Fruit fly (Drosophila melanogaster) whole organism, embryonic: ENCODE data around the gene CG46465.

Experiments used
- Bteb2 ChIP-seq: fragments of 200-800 bp; sonication (Bioruptor generic); optimal IDR thresholded peaks from 2 replicates; lab custom pipeline; 2016; ENCODE audit warnings: missing biosample characterization, missing genetic modification characterization
- CG11093 ChIP-seq: fragments of 200-800 bp; sonication (Bioruptor generic); IDR thresholded peaks from 3 replicates; pipeline ENCODE4 v1.3.6; 2022; ENCODE audit warnings: missing biosample characterization, missing genetic modification characterization
- CG13624 ChIP-seq: fragments of 200-800 bp; sonication (Bioruptor generic); optimal IDR thresholded peaks from 2 replicates; lab custom pipeline; 2016; ENCODE audit warnings: missing biosample characterization, missing genetic modification characterization
- CG17912 ChIP-seq: fragments of 200-800 bp; sonication (Bioruptor generic); optimal IDR thresholded peaks from 2 replicates; lab custom pipeline; 2018; ENCODE audit warnings: missing biosample characterization, mild to moderate bottlenecking, missing genetic modification characterization
- CG18619 ChIP-seq: fragments of 200-800 bp; sonication (Bioruptor generic); optimal IDR thresholded peaks from 3 replicates; lab custom pipeline; 2017; ENCODE audit warnings: missing biosample characterization, mild to moderate bottlenecking, missing genetic modification characterization
- CG2120 ChIP-seq: fragments of 200-800 bp; sonication (Bioruptor generic); optimal IDR thresholded peaks from 3 replicates; lab custom pipeline; 2016; ENCODE audit warnings: missing biosample characterization, missing genetic modification characterization
- CG2199 ChIP-seq: fragments of 200-800 bp; sonication (Bioruptor generic); IDR thresholded peaks from 3 replicates; pipeline ENCODE4 v1.3.6; 2022; ENCODE audit warnings: missing biosample characterization, missing genetic modification characterization
- CG2889 ChIP-seq: fragments of 200-800 bp; sonication (Bioruptor generic); IDR thresholded peaks from 3 replicates; pipeline ENCODE4 v1.3.6; 2022; ENCODE audit warnings: missing biosample characterization, missing genetic modification characterization
- CG32767 ChIP-seq: fragments of 200-800 bp; sonication (Bioruptor generic); IDR thresholded peaks from 2 replicates; pipeline ENCODE4 v1.3.6; 2022; ENCODE audit warnings: missing biosample characterization, missing genetic modification characterization
- CG3281 ChIP-seq: fragments of 200-800 bp; sonication (Bioruptor generic); optimal IDR thresholded peaks from 3 replicates; lab custom pipeline; 2017; ENCODE audit warnings: missing biosample characterization, mild to moderate bottlenecking, missing genetic modification characterization
- CG34224 ChIP-seq: fragments of 200-800 bp; sonication (Bioruptor generic); IDR thresholded peaks from 3 replicates; pipeline ENCODE4 v1.3.6; 2022; ENCODE audit warnings: missing biosample characterization, missing genetic modification characterization; ENCODE audit not compliant: partially characterized antibody
- CG3995 ChIP-seq: fragments of 200-800 bp; sonication (Bioruptor generic); optimal IDR thresholded peaks from 3 replicates; lab custom pipeline; 2016; ENCODE audit warnings: missing biosample characterization, missing genetic modification characterization
- CG4424 ChIP-seq: fragments of 200-800 bp; sonication (Bioruptor generic); optimal IDR thresholded peaks from 3 replicates; lab custom pipeline; 2016; ENCODE audit warnings: missing biosample characterization, missing genetic modification characterization
- CG7357 ChIP-seq: fragments of 200-800 bp; sonication (Bioruptor generic); IDR thresholded peaks from 3 replicates; pipeline ENCODE4 v1.3.6; 2022; ENCODE audit warnings: missing biosample characterization, missing genetic modification characterization
- CG8765 ChIP-seq: fragments of 200-800 bp; sonication (Bioruptor generic); IDR thresholded peaks from 2 replicates; pipeline ENCODE4 v1.3.6; 2022; ENCODE audit warnings: missing biosample characterization, missing genetic modification characterization
- Dad ChIP-seq: fragments of 200-800 bp; sonication (Bioruptor generic); optimal IDR thresholded peaks from 3 replicates; lab custom pipeline; 2016; ENCODE audit warnings: missing biosample characterization, missing genetic modification characterization
- Dip2 ChIP-seq: fragments of 200-800 bp; sonication (Bioruptor generic); IDR thresholded peaks from 2 replicates; pipeline ENCODE4 v1.3.6; 2022; ENCODE audit warnings: missing biosample characterization, missing genetic modification characterization
- Eip74EF ChIP-seq, 2 experiments: fragments of 200-800 bp in 1 of 2; fragments of >200 bp in 1 of 2; sonication (Bioruptor generic) in 1 of 2; optimal IDR thresholded peaks; 2 replicates each; lab custom pipeline; 2017 to 2019; ENCODE audit warnings: missing biosample characterization in 2 of 2, missing genetic modification characterization in 2 of 2, mild to moderate bottlenecking in 1 of 2, moderate library complexity in 1 of 2
- Gsc ChIP-seq: fragments of 200-800 bp; sonication (Bioruptor generic); IDR thresholded peaks from 2 replicates; pipeline ENCODE4 v1.3.6; 2022; ENCODE audit warnings: missing biosample characterization, missing genetic modification characterization
- Hand ChIP-seq: fragments of 200-800 bp; sonication (Bioruptor generic); optimal IDR thresholded peaks from 2 replicates; lab custom pipeline; 2017; ENCODE audit warnings: mild to moderate bottlenecking, missing biosample characterization, missing genetic modification reagents, missing genetic modification characterization
- Hmx ChIP-seq: fragments of 200-800 bp; sonication (Bioruptor generic); optimal IDR thresholded peaks from 2 replicates; lab custom pipeline; 2016; ENCODE audit warnings: missing biosample characterization, missing genetic modification characterization
- Hr51 ChIP-seq, 2 experiments: fragments of 200-800 bp; sonication (Bioruptor generic); optimal IDR thresholded peaks; 2 replicates in 1 of 2; 3 replicates in 1 of 2; lab custom pipeline; 2016 to 2018; ENCODE audit warnings: missing biosample characterization in 2 of 2, missing genetic modification characterization in 2 of 2, mild to moderate bottlenecking in 1 of 2, moderate library complexity in 1 of 2
- Lim3 ChIP-seq: fragments of 200-800 bp; sonication (Bioruptor generic); IDR thresholded peaks from 2 replicates; pipeline ENCODE4 v1.3.6; 2022; ENCODE audit warnings: missing biosample characterization, missing genetic modification characterization
- MBD-R2 ChIP-seq: fragments of 200-800 bp; sonication (Bioruptor generic); IDR thresholded peaks from 2 replicates; pipeline ENCODE4 v1.3.6; 2022; ENCODE audit warnings: missing biosample characterization, missing genetic modification characterization
- Optix ChIP-seq: fragments of 200-800 bp; sonication (Bioruptor generic); IDR thresholded peaks from 3 replicates; pipeline ENCODE4 v1.3.6; 2022; ENCODE audit warnings: missing biosample characterization, missing genetic modification characterization
- Ptx1 ChIP-seq: fragments of 200-800 bp; sonication (Bioruptor generic); IDR thresholded peaks from 2 replicates; pipeline ENCODE4 v1.3.6; 2022; ENCODE audit warnings: missing biosample characterization, missing genetic modification characterization
- Sin3A ChIP-seq: fragments of >200 bp; optimal IDR thresholded peaks from 2 replicates; lab custom pipeline; 2018
- Tbp ChIP-seq: fragments of >200 bp; optimal IDR thresholded peaks from 2 replicates; lab custom pipeline; 2018; ENCODE audit warnings: missing biosample characterization, missing genetic modification characterization
- Xbp1 ChIP-seq: fragments of 200-800 bp; sonication (Bioruptor generic); optimal IDR thresholded peaks from 3 replicates; lab custom pipeline; 2016; ENCODE audit warnings: missing biosample characterization, mild to moderate bottlenecking, missing genetic modification characterization
- ac ChIP-seq: fragments of 200-800 bp; sonication (Bioruptor generic); optimal IDR thresholded peaks from 3 replicates; lab custom pipeline; 2017; ENCODE audit warnings: missing biosample characterization, mild to moderate bottlenecking, missing genetic modification characterization
- ap ChIP-seq: fragments of 200-800 bp; sonication (Bioruptor generic); IDR thresholded peaks from 2 replicates; pipeline ENCODE4 v1.3.6; 2022; ENCODE audit warnings: missing biosample characterization, missing genetic modification characterization
- az2 ChIP-seq: fragments of 200-800 bp; sonication (Bioruptor generic); optimal IDR thresholded peaks from 3 replicates; lab custom pipeline; 2016; ENCODE audit warnings: missing biosample characterization, missing genetic modification characterization
- br ChIP-seq: fragments of >200 bp; optimal IDR thresholded peaks from 2 replicates; lab custom pipeline; 2017
- cas ChIP-seq: fragments of 200-800 bp; sonication (Bioruptor generic); IDR thresholded peaks from 2 replicates; pipeline ENCODE4 v1.3.6; 2022; ENCODE audit warnings: missing biosample characterization, missing genetic modification characterization
- dysf ChIP-seq: fragments of 200-800 bp; sonication (Bioruptor generic); IDR thresholded peaks from 3 replicates; pipeline ENCODE4 v1.3.6; 2022; ENCODE audit warnings: missing biosample characterization, missing genetic modification characterization
- en ChIP-seq: fragments of 200-800 bp; sonication (Bioruptor generic); optimal IDR thresholded peaks from 2 replicates; lab custom pipeline; 2016; ENCODE audit warnings: missing biosample characterization, missing genetic modification characterization
- esg ChIP-seq: fragments of 200-800 bp; sonication (Bioruptor generic); conservative IDR thresholded peaks from 2 replicates; pipeline ENCODE4 v1.3.6; 2022; ENCODE audit warnings: missing biosample characterization, missing genetic modification characterization
- eve ChIP-seq, 2 experiments: fragments of >200 bp; optimal IDR thresholded peaks; 2 replicates each; lab custom pipeline; 2017; ENCODE audit warnings: missing biosample characterization in 2 of 2, missing genetic modification characterization in 2 of 2
- hkb ChIP-seq, 2 experiments: fragments of 200-800 bp in 1 of 2; fragments of >200 bp in 1 of 2; sonication (Bioruptor generic) in 1 of 2; IDR thresholded peaks in 1 of 2; optimal IDR thresholded peaks in 1 of 2; 2 replicates each; pipeline versions ENCODE4 v1.3.6 to Lab custom; 2017 to 2022; ENCODE audit warnings: missing biosample characterization in 1 of 2, missing genetic modification characterization in 1 of 2
- lab ChIP-seq: fragments of 200-800 bp; sonication (Bioruptor generic); optimal IDR thresholded peaks from 3 replicates; lab custom pipeline; 2017; ENCODE audit warnings: missing biosample characterization, missing genetic modification characterization, mild to moderate bottlenecking, moderate library complexity, missing genetic modification reagents
- lbe ChIP-seq: fragments of 200-800 bp; sonication (Bioruptor generic); optimal IDR thresholded peaks from 2 replicates; lab custom pipeline; 2016; ENCODE audit warnings: missing biosample characterization, mild to moderate bottlenecking, missing genetic modification characterization
- lola ChIP-seq, 3 experiments: fragments of >200 bp in 2 of 3; fragments of 200-800 bp in 1 of 3; sonication (Bioruptor generic) in 1 of 3; optimal IDR thresholded peaks; 2 replicates each; lab custom pipeline; 2017 to 2019; ENCODE audit warnings: missing biosample characterization in 3 of 3, missing genetic modification characterization in 3 of 3, mild to moderate bottlenecking in 1 of 3, moderate library complexity in 1 of 3
- luna ChIP-seq: fragments of 200-800 bp; sonication (Bioruptor generic); optimal IDR thresholded peaks from 2 replicates; lab custom pipeline; 2016; ENCODE audit warnings: missing biosample characterization, missing genetic modification characterization
- peb ChIP-seq: fragments of 200-800 bp; sonication (Bioruptor generic); IDR thresholded peaks from 2 replicates; pipeline ENCODE4 v1.3.6; 2022; ENCODE audit warnings: missing biosample characterization, missing genetic modification characterization
- repo ChIP-seq: fragments of 200-800 bp; sonication (Bioruptor generic); optimal IDR thresholded peaks from 2 replicates; lab custom pipeline; 2016; ENCODE audit warnings: missing biosample characterization, missing genetic modification characterization
- sd ChIP-seq: fragments of 200-800 bp; sonication (Bioruptor generic); optimal IDR thresholded peaks from 3 replicates; lab custom pipeline; 2018; ENCODE audit warnings: missing biosample characterization, mild to moderate bottlenecking, missing genetic modification characterization, moderate library complexity
- slp2 ChIP-seq: fragments of 200-800 bp; sonication (Bioruptor generic); optimal IDR thresholded peaks from 2 replicates; lab custom pipeline; 2016; ENCODE audit warnings: missing biosample characterization, missing genetic modification characterization
- sr ChIP-seq: fragments of 200-800 bp; sonication (Bioruptor generic); IDR thresholded peaks from 3 replicates; pipeline ENCODE4 v1.3.6; 2022; ENCODE audit warnings: missing biosample characterization, missing genetic modification characterization
- trh ChIP-seq: fragments of 200-800 bp; sonication (Bioruptor generic); optimal IDR thresholded peaks from 2 replicates; lab custom pipeline; 2016; ENCODE audit warnings: missing biosample characterization, missing genetic modification characterization
- twi ChIP-seq: fragments of 200-800 bp; optimal IDR thresholded peaks from 2 replicates; lab custom pipeline; 2019; ENCODE audit warnings: missing biosample characterization, mild to moderate bottlenecking, missing genetic modification characterization, moderate library complexity

The CG46465 gene

DNA sequence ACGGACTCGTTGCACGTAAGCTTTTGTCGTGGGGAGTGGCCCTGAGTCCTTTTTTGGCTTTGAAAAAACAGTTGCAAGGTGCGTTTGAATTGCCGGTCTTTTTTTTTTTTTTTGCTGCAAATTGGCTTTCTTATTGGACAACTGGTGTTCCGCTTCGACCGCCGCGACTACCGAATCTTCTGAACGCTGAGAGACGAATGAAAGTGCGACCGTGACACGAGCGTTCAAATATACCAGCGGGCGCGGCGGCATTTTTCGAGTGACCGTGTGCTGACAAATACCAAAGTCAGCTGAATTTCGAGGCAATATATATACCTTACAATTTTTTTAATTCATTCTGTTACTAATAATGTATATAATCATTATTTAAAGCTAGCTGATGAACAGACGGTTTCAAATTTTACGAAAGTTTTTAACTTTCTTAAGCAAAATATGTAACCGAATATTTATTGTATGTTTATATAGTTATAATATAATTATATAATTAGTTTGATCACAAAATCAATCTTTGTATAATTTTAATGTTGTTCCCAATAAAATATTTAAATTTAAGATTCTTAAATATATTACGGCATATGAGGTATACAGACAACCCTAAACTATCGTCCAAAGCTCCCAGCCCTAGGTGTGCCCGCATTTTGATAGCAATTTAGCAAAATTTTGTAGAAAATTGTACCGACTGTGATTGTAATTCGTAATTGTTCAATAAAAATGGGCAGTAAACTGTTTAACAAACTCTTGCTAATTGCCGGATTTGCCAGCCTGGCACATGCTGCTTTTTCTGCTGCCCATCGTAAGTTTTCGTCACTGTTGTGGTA, 5.0 kb upstream of the CG46465 start, which contains the start of the genes Swip-1 and EMC5 (continued):
- no peak for TF ChIP-seq Tbp (GFP tag; lab: Kevin White, UChicago)
- no peak for TF ChIP-seq CG7357
- TF ChIP-seq Hand (GFP tag; lab: Kevin White, UChicago), result no peak
- TF ChIP-seq Gsc (GFP tag; lab: Robert Waterston, UW), result no peak
- no peak for TF ChIP-seq Sin3A (lab: Kevin White, UChicago)
- peak; percentile 73 for TF ChIP-seq dysf
- peak in 1 of 3 experiments; percentile 72 for TF ChIP-seq lola (GFP tag; optimal IDR thresholded peaks at IDR 0.05; lab: Kevin White, UChicago)
- peak; percentile 60 for TF ChIP-seq sd
- peak; percentile 44 for TF ChIP-seq CG3281 (GFP tag; lab: Kevin White, UChicago)
- no peak for TF ChIP-seq Dad (GFP tag; lab: Kevin White, UChicago)
- no peak for TF ChIP-seq CG8765 (GFP tag; lab: Robert Waterston, UW)
- TF ChIP-seq MBD-R2 (GFP tag; lab: Robert Waterston, UW), result peak; percentile 81
- TF ChIP-seq lab (GFP tag; lab: Kevin White, UChicago), result peak; percentile 20
- peak; percentile 55 for TF ChIP-seq twi (tag; lab: Kevin White, UChicago)
- no peak; the same call in 1 of the 3 replicates for TF ChIP-seq CG34224 (GFP tag; lab: Robert Waterston, UW)
- TF ChIP-seq CG2199 (GFP tag; lab: Robert Waterston, UW), result no peak
- peak; percentile 11 for TF ChIP-seq CG13624
- TF ChIP-seq Bteb2 (GFP tag; lab: Kevin White, UChicago), result no peak
- TF ChIP-seq CG3995, result peak; percentile 6
- TF ChIP-seq repo (GFP tag; lab: Kevin White, UChicago), result no peak
- peak; percentile 52 for TF ChIP-seq CG18619 (GFP tag; lab: Kevin White, UChicago)
- no peak for TF ChIP-seq ac (GFP tag; lab: Kevin White, UChicago)
- TF ChIP-seq az2 (GFP tag; lab: Kevin White, UChicago), result peak; percentile 56
- TF ChIP-seq lbe (GFP tag; lab: Kevin White, UChicago), result no peak
- TF ChIP-seq hkb (optimal IDR thresholded peaks at IDR 0.05; lab: Kevin White, UChicago), result no peak
- no peak for TF ChIP-seq hkb (GFP tag; IDR thresholded peaks at IDR 0.05; lab: Robert Waterston, UW)
- no peak for TF ChIP-seq Lim3
- peak in 1 of 2 experiments; percentile 20 for TF ChIP-seq Eip74EF (GFP tag; optimal IDR thresholded peaks at IDR 0.05; lab: Kevin White, UChicago)
- no peak for TF ChIP-seq CG11093 (GFP tag; lab: Robert Waterston, UW)
- 0 out of 2 replicates have a peak, but pooled peaks have one; percentile 5 for TF ChIP-seq cas (GFP tag; lab: Robert Waterston, UW)
- TF ChIP-seq luna (GFP tag; lab: Kevin White, UChicago), result no peak
- TF ChIP-seq CG4424 (GFP tag; lab: Kevin White, UChicago), result peak; percentile 67
- no peak for TF ChIP-seq slp2 (GFP tag; lab: Kevin White, UChicago)
- TF ChIP-seq Dip2, result no peak
- TF ChIP-seq Ptx1 (GFP tag; lab: Robert Waterston, UW), result peak; percentile 82
- no peak for TF ChIP-seq CG2889 (GFP tag; lab: Robert Waterston, UW)
- peak; percentile 50 for TF ChIP-seq esg (GFP tag; lab: Robert Waterston, UW)
- TF ChIP-seq CG2120, result peak; percentile 54
- TF ChIP-seq ap (GFP tag; lab: Robert Waterston, UW), result peak; percentile 27; the same call in 1 of the 2 replicates
- 0 out of 2 replicates have a peak, but pooled peaks have one; percentile 13 for TF ChIP-seq CG32767 (GFP tag; lab: Robert Waterston, UW)
- no peak for TF ChIP-seq br (lab: Kevin White, UChicago)
- TF ChIP-seq eve (GFP tag; optimal IDR thresholded peaks at IDR 0.05; lab: Kevin White, UChicago), result no peak
- peak in 1 of 2 experiments; percentile 64 for TF ChIP-seq Hr51 (GFP tag; optimal IDR thresholded peaks at IDR 0.05; lab: Kevin White, UChicago)
- no peak for TF ChIP-seq en (GFP tag; lab: Kevin White, UChicago)
- TF ChIP-seq CG17912 (GFP tag; lab: Kevin White, UChicago), result no peak
- TF ChIP-seq peb (GFP tag; lab: Robert Waterston, UW), result no peak
- peak; percentile 73 for TF ChIP-seq Xbp1 (GFP tag; lab: Kevin White, UChicago)
- TF ChIP-seq Hmx (GFP tag; lab: Kevin White, UChicago), result no peak
- TF ChIP-seq trh (GFP tag; lab: Kevin White, UChicago), result peak; percentile 51
- 0 out of 3 replicates have a peak, but pooled peaks have one; percentile 12 for TF ChIP-seq Optix (GFP tag; lab: Robert Waterston, UW)
- TF ChIP-seq sr, result peak; percentile 35; the same call in 1 of the 3 replicates
